Worm (Caenorhabditis elegans): ENCODE results near the gene nrf-6.

DNA sequence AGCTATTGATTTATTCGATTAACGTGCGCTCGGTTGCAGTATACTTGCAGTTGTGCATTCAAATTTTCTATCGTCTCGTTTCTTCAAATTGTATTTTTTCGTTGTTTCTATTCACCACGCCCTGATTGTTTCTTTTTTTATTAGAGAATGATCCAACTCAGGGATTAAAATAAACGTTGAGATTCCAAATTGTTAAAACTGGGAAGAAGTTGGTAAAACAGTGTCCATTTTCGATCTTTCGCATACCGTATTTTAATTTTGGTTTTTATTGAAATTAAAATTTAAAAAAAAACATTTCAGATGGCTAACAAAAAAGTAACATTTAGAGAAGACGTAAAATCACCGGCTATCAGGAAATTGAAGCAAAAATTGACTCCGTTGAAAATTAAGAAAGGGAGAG is 14.8 kb upstream of the nrf-6 start, which contains the start of gene apn-1:
- TF ChIP-seq tab-1 (GFP tag; IDR thresholded peaks at IDR 0.05) (no peak), flt-1 (GFP tag; IDR thresholded peaks at IDR 0.05) (no peak), ref-1 (GFP tag; conservative IDR thresholded peaks at IDR 0.05) (no peak), klf-2 (GFP tag; conservative IDR thresholded peaks at IDR 0.05) (no peak), med-1 (GFP tag; optimal IDR thresholded peaks at IDR 0.05; ENCODE audit: insufficient read depth) (no peak), T22C8.4 (GFP tag; IDR thresholded peaks at IDR 0.05) (no peak), cog-1 (tag; optimal IDR thresholded peaks at IDR 0.05) (no peak), ztf-23 (GFP tag; IDR thresholded peaks at IDR 0.05) (no peak), ztf-29 (GFP tag; IDR thresholded peaks at IDR 0.05) (no peak)
